Worm (Caenorhabditis elegans) whole organism, young adult: ENCODE results near the gene Y53G8AR.8.

Source experiments
- F10E7.11 ChIP-seq: sonication (generic microtip); optimal IDR thresholded peaks from 2 replicates; lab custom pipeline; 2017; ENCODE audit warnings: mild to moderate bottlenecking, missing genetic modification characterization, moderate library complexity, missing compliant biosample characterization
- Y53F4B.3 ChIP-seq: fragments of 200-800 bp; sonication (Bioruptor generic); IDR thresholded peaks from 2 replicates; pipeline ENCODE4 v1.3.6; 2022; ENCODE audit warnings: missing genetic modification reagents, missing genetic modification characterization, missing compliant biosample characterization
- attf-5 ChIP-seq: fragments of 200-800 bp; sonication (Bioruptor generic); optimal IDR thresholded peaks from 2 replicates; lab custom pipeline; 2018; ENCODE audit warnings: mild to moderate bottlenecking, missing genetic modification characterization, missing compliant biosample characterization

DNA sequence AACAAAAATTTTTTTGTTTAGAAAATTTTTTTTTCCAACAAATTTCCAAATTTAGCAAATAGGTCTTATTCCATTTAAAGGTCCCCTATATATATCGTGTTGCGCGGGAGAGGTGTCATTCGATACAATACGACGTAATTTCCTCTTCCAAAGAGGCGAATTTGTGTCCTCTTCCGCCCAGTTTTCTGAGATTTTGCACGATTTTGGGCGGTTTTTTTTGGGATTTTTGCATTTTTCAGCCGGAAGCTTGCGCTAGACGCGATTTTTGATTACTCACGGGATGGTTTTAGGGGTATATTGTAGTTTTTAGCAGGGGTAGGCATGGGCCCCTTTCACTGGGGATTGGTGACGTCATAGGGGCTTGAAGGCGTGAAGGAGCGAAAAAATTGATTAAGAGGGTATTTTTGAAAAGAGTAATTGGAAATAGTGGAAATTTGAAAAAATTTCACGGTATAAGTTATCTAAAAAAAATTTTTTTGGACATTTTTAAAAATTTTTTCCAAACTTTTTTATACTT lies 43.5 kb downstream of the Y53G8AR.8 start, which contains the start of gene Y53G8AL.4:
- TF ChIP-seq Y53F4B.3 (GFP tag; lab: Robert Waterston, UW) (no peak), F10E7.11 (tag; lab: Kevin White, UChicago) (no peak), attf-5 (GFP tag; lab: Kevin White, UChicago) (no peak)
